Worm (Caenorhabditis elegans) whole organism, late embryonic: ENCODE data around the gene fbxb-115.

Source experiments
- C08G9.2 ChIP-seq: sonication (generic microtip); optimal IDR thresholded peaks from 2 replicates; lab custom pipeline; 2016; ENCODE audit warnings: mild to moderate bottlenecking, missing genetic modification characterization, moderate library complexity, missing compliant biosample characterization
- K02D7.2 ChIP-seq: sonication (generic microtip); optimal IDR thresholded peaks from 2 replicates; lab custom pipeline; 2017; ENCODE audit warnings: mild to moderate bottlenecking, missing genetic modification characterization, missing compliant biosample characterization
- elt-4 ChIP-seq: sonication (generic microtip); optimal IDR thresholded peaks from 2 replicates; lab custom pipeline; 2016; ENCODE audit warnings: missing genetic modification characterization, missing compliant biosample characterization
- mec-3 ChIP-seq: sonication (generic microtip); optimal IDR thresholded peaks from 2 replicates; lab custom pipeline; 2016; ENCODE audit warnings: borderline replicate concordance, missing genetic modification characterization, missing compliant biosample characterization
- unc-3 ChIP-seq, 2 experiments: fragments of 200-800 bp in 1 of 2; sonication (Bioruptor generic) in 1 of 2; sonication (generic microtip) in 1 of 2; conservative IDR thresholded peaks in 1 of 2; optimal IDR thresholded peaks in 1 of 2; 2 replicates each; pipeline versions ENCODE4 v1.3.6 to Lab custom; 2016 to 2022; ENCODE audit warnings: missing compliant biosample characterization in 2 of 2, missing genetic modification characterization in 2 of 2, missing genetic modification reagents in 1 of 2

DNA sequence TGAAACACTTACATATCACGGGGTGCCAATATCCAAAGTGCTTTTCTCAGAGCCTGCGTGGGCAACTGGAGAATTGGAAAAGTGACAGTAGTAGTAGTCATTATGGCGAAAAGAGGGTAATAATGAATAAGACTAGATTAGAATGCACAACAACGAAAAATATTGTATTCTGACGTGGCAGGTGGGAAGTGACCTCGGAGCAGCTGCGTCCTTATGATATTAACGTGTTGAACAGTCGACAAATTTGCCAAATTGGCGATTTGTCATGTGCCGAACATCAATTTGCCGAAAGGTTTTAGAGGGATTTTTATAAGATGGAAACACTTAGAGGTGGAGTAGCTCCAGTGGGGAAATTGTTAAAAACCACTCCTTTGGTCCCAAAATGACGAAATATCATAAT, 11.0 kb upstream of the fbxb-115 start, which contains the start of gene str-81:
- TF ChIP-seq K02D7.2 (tag; lab: Kevin White, UChicago) (no peak), elt-4 (tag; lab: Kevin White, UChicago) (no peak), C08G9.2 (tag; lab: Kevin White, UChicago) (no peak), unc-3 (GFP tag; conservative IDR thresholded peaks at IDR 0.05; lab: Robert Waterston, UW) (no peak), unc-3 (tag; optimal IDR thresholded peaks at IDR 0.05; lab: Kevin White, UChicago) (no peak), mec-3 (no peak)
